Worm (Caenorhabditis elegans) whole organism, dauer: ENCODE measurements around the gene snr-4.

Experiments used
- unc-62 ChIP-seq: sonication (generic microtip); optimal IDR thresholded peaks from 2 replicates; lab custom pipeline; 2017; ENCODE audit warnings: missing biosample characterization, missing genetic modification reagents, missing genetic modification characterization

snr-4 gene

DNA sequence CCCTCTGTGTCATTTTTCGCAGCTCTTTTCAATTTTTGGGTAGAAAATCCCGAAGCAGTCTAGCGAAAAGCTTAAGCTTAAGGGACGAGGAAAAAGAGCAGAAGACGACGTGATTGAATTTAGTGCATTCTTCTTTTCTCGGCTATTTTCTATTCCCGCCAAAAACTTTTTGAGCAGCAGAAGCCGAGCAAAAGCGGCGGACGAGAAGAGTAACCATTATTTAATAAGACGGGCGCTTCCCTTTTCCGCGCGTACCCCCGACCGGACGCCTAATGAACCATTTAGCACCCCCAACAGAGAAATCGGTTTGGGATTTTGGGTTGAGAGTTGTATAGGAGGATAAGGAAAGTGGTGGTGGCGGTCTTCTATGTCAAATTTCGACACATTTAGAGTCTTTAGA lies 25.9 kb downstream of the snr-4 start:
- TF ChIP-seq unc-62 (GFP tag; lab: Kevin White, UChicago), result no peak

DNA sequence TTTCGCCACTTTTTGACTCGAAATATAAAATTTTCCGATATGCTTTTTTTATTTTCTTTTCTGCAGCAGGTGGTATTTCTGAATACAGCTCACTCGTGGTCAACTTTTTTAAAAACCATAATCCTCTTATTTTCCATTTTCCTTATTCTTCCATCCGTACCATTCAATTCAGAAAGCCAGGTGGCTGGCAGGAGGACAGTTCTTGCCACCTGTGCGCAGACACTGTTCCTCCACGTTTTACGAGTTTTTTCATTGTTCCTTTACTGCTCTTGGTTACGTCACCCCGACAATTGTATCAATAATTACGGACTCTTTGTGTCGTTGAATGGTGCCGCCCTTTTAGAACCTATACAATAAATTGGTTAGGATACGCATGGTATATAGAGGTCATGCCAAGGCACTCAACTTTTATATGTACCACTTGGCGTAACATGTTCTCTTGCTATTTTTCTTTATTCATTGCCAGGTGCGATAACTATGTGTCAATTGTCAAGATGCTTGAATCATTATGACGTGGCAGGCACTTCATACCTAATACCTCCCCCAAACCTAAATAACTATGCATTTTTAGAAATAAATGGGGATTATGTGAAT lies 26.6 kb downstream of the snr-4 start:
- no peak for TF ChIP-seq unc-62 (GFP tag; lab: Kevin White, UChicago)

DNA sequence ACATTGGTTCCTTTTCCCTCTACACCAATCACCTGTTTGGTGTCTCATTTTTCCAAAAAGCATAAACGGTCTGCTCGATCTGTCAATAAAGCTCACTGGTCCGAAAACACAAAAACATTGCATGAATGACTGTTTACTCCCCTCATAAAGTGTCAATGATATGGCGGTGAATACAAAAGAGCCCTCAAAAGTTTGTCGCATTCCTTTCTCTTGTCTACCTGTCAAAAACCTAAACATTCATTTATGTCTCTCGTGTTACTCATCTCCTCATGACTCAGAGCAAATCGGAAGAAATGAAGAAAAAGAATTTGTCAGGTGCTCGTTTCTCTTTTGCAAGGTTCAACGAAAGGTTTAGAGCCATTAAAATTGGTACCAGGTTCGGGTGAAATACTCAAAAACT lies 28.3 kb downstream of the snr-4 start:
- TF ChIP-seq unc-62 (GFP tag; lab: Kevin White, UChicago), result no peak

DNA sequence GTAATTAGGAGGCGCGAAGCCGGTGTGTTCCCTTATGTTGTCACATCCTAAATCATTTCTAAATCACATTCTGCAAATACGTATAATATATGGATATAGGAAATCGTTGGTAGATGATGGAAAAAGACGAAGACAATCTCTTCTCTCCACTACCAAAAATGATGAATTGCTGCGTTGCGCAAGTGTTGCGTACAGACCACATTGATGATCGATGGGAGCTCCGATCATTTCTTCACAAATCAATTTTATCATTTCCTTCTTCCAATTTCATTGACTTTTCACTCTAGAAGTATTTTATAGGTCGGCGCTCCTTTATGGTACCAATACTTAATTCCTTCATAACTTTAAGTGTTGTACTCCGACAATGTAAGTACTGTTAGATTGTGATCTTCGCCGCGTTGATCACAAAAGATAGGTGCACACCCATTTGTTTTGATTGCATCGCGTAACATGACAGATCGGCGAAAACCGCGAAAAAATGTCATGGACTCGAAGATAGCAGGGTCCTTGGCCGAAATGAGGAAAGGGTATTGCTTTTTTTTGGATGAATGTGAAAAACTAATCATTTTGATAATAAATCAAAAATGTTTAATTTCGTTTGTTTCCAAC lies 29.9 kb downstream of the snr-4 start:
- no peak for TF ChIP-seq unc-62 (GFP tag; lab: Kevin White, UChicago)

DNA sequence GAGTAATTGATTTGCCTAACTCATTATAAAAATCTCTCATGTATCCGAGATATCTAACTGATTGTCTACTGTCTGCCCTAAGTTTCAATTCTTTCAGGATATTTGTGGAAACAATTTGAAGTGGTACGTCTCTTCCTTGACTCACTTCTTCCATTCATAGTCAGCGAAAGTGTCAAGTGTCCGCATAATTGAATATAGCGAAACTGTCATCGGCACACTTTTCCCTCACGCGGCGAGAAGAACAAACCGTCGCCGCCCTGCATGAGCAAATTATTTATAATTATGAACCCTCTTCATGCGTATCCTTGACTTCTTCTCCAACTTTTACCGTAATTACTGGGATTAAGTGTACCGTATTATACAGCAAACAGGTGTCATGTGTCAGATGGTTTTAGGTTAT lies 30.9 kb downstream of the snr-4 start:
- no peak for TF ChIP-seq unc-62 (GFP tag; lab: Kevin White, UChicago)

DNA sequence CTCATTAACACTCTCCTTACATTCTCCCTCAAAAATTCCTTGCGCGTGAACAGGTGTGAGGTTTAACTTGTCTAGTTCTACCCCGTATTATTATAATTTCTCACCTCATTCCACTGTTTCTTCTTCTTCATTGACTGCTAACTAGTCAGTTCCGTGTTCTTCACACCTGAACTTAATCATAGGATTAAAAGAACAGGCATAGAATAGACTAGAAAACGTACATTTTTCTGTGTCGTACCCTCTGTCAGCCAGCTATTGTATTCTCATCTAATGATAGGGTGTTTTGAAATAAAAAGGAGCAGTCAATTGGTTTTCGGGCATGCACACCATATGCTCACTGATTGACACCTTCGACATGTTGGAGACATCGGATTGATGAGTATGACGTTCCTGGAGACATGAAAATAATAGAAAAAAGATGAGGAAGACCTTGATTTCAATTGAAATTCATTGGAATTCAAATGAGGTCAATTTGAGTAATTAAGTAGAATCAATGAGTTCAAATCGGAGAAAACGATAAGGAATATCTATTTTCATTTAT lies 32.0 kb downstream of the snr-4 start:
- no peak for TF ChIP-seq unc-62 (GFP tag; lab: Kevin White, UChicago)

DNA sequence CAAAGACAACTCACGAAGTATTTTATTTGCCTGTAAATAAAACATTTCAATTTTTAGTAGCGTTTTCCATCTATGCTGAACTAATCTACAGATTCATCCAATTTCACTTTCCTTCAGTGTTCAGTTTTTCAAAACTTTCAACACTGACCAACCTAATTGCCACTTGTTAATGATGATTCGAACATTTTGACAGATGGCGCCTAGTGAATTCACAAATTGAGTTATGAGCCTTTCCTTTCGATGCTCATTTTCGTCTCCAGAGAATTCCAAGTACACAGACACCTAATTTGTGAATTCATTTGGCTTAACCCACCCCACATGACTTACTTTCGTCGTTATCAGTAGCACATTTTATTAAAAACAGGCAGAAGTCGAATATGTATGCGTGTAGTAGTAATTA lies 32.7 kb downstream of the snr-4 start:
- no peak for TF ChIP-seq unc-62 (GFP tag; lab: Kevin White, UChicago)

DNA sequence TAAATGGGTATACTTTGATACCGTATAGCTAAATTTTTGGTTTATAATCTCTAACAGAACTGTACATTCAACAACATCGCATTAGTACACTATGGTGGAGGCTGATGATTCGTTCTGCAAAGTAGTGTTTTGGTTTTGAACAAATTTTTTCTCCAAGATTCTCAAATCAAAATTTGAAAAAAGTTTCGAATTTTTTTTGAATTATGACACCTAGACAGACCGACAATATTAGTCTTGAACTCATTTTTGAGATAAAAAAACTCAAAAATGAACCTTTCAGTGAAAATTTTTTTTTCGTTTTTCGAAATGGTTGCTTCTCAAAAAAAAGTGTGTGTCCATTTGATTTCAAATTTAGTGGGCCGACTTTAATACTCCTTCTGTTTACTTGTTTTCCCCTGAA lies 34.1 kb downstream of the snr-4 start:
- no peak for TF ChIP-seq unc-62 (GFP tag; lab: Kevin White, UChicago)

DNA sequence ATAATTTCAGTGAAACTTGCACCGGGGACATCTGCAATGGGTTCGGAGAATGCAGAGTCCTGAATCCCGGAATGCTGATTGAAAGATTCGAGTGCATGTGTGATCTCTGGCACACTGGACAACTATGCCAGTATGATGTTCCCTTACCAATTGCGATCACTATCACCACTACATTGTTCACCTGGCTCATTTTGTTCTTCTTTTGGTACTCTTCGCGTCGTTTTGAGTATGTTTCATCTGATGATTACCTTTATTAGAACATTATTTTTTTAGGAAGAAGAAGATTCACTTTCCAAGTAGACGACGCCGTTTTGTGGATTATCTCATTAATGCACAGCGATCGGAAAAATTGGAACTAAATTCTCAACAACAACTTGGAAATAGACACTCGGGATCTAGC lies 35.8 kb downstream of the snr-4 start:
- no peak for TF ChIP-seq unc-62 (GFP tag; lab: Kevin White, UChicago)

DNA sequence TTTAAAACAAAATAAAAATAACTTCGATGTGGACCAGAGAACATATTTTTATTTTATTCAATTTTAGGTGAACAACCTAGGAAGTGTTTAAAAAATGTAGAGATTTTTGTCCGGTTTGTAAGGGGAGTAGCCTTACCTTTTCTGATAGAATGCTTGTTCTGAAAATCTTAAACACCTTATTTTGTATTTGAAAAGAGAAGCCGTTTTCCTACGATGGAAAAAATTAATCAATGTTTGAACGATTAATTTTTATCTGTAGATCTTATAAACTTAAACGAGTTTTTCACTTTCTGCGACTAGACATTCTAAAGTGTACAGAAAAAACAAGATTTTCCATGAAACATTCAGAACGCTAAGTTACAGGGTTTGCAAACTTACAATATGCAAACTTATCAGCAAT lies 37.2 kb downstream of the snr-4 start, which contains the start of gene F58H1.6:
Gene F58H1.6, plus strand, starts transcription at position 301 of the 400 bp plus-strand sequence.
- no peak for TF ChIP-seq unc-62 (GFP tag; lab: Kevin White, UChicago)

DNA sequence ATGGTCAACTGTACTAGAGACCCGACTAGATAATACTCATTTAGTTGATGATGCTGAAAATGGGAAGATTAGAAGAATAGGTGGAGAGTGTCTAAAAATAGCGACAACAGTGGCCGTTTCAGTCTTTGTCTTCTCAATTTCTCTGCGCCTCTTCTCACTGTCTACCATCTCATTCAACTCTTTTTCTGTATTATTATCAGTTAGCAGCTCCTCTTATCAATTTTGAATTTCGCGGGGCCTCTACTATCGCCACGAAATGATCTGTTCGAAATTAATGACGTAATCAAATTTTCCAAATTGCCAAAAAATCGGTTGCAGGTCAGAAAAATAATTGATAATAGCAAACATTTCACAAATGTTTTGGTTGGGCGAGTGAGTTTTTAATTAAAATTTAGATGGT lies 37.9 kb downstream of the snr-4 start:
- no peak for TF ChIP-seq unc-62 (GFP tag; lab: Kevin White, UChicago)

DNA sequence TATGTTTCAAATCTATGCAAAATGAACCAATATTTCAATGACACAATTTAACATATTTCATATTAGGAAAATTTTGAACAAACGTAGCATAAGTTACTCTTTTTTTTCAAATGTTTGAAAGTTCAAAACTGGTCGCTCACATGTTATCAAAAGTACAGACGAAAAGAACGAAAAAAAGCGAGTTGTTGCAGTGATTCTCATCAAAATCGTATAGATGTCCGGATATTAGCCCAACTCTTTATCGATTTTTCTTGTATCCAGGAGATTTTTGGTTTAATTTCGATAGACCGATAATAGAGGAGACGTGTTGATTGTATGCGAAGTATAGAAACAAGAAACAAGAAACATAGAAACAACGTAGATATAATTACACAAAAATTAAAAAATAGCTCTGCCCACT lies 39.2 kb downstream of the snr-4 start:
- no peak for TF ChIP-seq unc-62 (GFP tag; lab: Kevin White, UChicago)

DNA sequence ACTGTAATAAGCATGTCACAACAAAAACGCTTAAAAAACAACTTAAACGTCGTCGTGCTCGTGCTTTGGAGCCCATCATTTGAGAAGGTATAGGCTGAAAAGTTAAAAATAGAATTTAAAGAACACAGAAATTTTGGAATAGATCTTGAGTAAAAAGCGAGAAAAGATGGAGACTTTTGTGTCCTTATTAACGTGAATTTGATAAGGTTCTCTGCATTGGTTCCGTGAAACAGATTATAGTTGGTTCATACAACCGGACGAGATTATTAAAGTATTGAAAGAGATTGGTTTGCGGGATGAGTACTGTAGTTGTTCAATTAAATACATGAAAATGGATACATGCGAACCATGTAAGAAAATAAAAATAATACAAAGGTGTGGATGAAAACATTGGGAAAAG lies 41.8 kb downstream of the snr-4 start, which contains the start of gene gpla-1:
Gene gpla-1, minus strand, starts transcription at position 101 of the 400 bp plus-strand sequence.
- TF ChIP-seq unc-62 (GFP tag; lab: Kevin White, UChicago), result no peak

DNA sequence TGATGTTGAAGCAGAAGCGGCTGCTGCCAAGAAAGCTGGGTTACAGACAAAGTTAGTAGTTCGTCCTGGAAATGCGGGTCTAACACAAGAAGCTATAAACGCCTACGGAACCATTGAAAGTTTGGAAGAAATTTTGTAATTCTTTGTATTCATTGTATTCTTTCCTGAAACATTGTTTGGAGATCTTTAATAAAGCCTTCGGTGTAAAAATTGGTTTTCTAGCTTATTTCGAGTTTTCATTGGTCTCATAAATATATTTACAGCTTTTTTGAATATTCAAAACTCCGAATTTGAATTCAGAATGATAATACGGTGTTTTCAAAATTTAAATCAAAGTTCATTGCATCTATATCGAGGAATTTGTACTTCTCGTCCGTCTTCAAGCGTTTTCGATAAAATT lies 44.7 kb downstream of the snr-4 start, which contains the start of gene F58H1.8:
Gene F58H1.8, plus strand, starts transcription at position 301 of the 400 bp plus-strand sequence.
- TF ChIP-seq unc-62 (GFP tag; lab: Kevin White, UChicago), result no peak

DNA sequence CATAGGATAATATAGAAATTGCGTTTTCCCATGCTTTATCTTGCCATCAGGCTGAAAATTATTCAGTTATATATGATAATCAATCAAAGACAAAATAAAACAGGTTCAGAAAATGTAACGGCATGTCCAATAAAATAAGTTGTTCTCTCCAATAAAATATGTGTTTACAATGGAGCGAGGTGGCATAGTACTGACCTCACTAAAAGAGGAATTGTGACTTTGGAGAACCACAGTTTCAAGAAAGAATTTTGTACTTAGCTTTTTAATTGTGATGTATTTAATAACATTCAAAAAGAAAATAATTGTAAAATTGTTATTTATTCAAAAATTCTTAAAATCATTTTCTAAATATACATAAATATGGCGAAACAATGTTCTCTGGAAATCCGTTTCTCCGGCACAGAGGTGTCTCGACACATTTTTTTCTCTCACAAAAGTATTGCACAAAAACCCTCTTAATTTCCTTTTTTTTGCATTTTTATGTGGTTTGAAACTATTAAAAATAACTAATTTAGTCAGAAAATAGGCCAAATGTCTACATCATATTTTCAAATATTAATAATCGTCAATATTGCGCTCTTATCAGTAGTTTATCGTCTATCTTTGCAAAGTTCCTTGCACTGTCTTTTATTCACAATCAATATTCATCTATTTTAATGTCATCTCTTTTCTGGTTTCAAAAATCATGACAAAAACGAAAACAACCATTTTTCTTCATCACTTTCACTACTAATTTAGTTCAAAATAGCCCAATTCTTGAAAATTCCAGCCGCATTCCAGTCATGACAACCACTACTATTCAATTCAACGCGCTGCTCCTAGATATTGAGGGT lies 46.1 kb downstream of the snr-4 start, which contains the start of the genes aman-2 and F58H1.3:
Gene aman-2, minus strand, starts transcription at position 51 of the 833 bp plus-strand sequence.
Gene F58H1.3, plus strand, starts transcription at position 783 of the 833 bp plus-strand sequence.
- no peak for TF ChIP-seq unc-62 (GFP tag; lab: Kevin White, UChicago)
